Worm (Caenorhabditis elegans) whole organism, early embryonic: ENCODE measurements around the gene C04G2.5.

Source experiments
- aly-1 ChIP-seq: sonication (generic microtip); optimal IDR thresholded peaks from 2 replicates; lab custom pipeline; 2016; ENCODE audit warnings: missing genetic modification characterization, missing compliant biosample characterization
- ama-1 ChIP-seq: fragments of 150-350 bp; optimal IDR thresholded peaks from 2 replicates; lab custom pipeline; 2014
- ets-7 ChIP-seq: sonication (generic microtip); optimal IDR thresholded peaks from 2 replicates; lab custom pipeline; 2016; ENCODE audit warnings: missing genotype, missing genetic modification characterization, missing compliant biosample characterization
- tbx-11 ChIP-seq: fragments of 200-800 bp; sonication (Bioruptor generic); IDR thresholded peaks from 2 replicates; pipeline ENCODE4 v1.3.6; 2022; ENCODE audit warnings: missing genetic modification characterization, missing compliant biosample characterization
- tbx-37 ChIP-seq: fragments of 200-800 bp; sonication (Bioruptor generic); conservative IDR thresholded peaks from 2 replicates; pipeline ENCODE4 v1.3.6; 2022; ENCODE audit warnings: missing genetic modification reagents, missing genetic modification characterization, missing compliant biosample characterization

DNA sequence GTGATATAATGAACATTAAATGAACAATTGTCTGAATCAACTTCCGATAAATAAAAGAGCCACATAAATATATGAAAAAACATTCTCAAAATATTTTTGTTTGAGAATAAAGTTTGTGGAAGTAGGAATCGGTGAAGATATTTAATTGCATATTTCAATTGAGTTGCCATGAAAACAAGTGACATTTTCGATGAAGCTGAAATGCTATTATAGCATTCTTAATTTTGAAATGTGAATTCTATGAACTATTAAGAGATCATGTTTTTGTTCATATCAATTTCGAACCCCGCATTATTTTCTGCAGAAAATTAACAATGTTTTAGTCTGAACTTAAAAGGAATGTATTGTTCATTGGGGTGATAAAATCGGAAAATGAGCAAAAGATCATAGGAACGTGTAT lies 27.1 kb upstream of the C04G2.5 start, which contains the start of gene irld-21:
- TF ChIP-seq tbx-37 (GFP tag; lab: Robert Waterston, UW): no peak
- no peak for TF ChIP-seq aly-1 (tag; lab: Kevin White, UChicago)
- no peak for TF ChIP-seq ama-1 (lab: Kevin White, UChicago)
- TF ChIP-seq tbx-11: no peak
- no peak for TF ChIP-seq ets-7
